Worm (Caenorhabditis elegans): ENCODE data around the gene sru-8.
A peak's percentile ranks its signal among the peaks of the same experiment; 100 is the strongest.

The sru-8 gene

ce11 chrV:9848576-9848975, 4.9 kb downstream of the sru-8 start (continued):
- TF ChIP-seq fkh-3 (tag; optimal IDR thresholded peaks at IDR 0.05), result no peak

ce11 chrV:9853801-9854200, 10.1 kb downstream of the sru-8 start:
- TF ChIP-seq tbp1 (GFP tag; optimal IDR thresholded peaks at IDR 0.05) (no peak), lag-1 (GFP tag; IDR thresholded peaks at IDR 0.05) (no peak), ceh-58 (GFP tag; IDR thresholded peaks at IDR 0.05) (no peak), lin-35 (GFP tag; optimal IDR thresholded peaks at IDR 0.05) (peak in 1 of 3 experiments; percentile 2), lsy-27 (tag; optimal IDR thresholded peaks at IDR 0.05; ENCODE audit: borderline replicate concordance, insufficient read depth) (no peak), K12H6.12 (tag; optimal IDR thresholded peaks at IDR 0.05) (no peak), F33H1.4 (GFP tag; IDR thresholded peaks at IDR 0.05) (no peak), C06A6.2 (GFP tag; conservative IDR thresholded peaks at IDR 0.05) (no peak)

- 0 out of 2 replicates have a peak, but pooled peaks have one; percentile 16 for TF ChIP-seq zfh-2 (GFP tag; conservative IDR thresholded peaks at IDR 0.05)
- TF ChIP-seq efl-1 (GFP tag; optimal IDR thresholded peaks at IDR 0.05), result peak; percentile 9
- peak; percentile 14 for TF ChIP-seq nhr-80 (tag; optimal IDR thresholded peaks at IDR 0.05)
- TF ChIP-seq ztf-28 (GFP tag; IDR thresholded peaks at IDR 0.05), result no peak
- TF ChIP-seq pha-4 (tag; optimal IDR thresholded peaks at IDR 0.05), result no peak
- TF ChIP-seq attf-5 (GFP tag; optimal IDR thresholded peaks at IDR 0.05), result peak; percentile 50
- TF ChIP-seq hmg-1.2 (GFP tag; IDR thresholded peaks at IDR 0.05), result peak; percentile 76; the same call in 1 of the 2 replicates
- peak; percentile 64 for TF ChIP-seq mcd-1 (GFP tag; IDR thresholded peaks at IDR 0.05)
Measured at ce11 chrV:9855920-9856852, 12.5 kb downstream of the sru-8 start.

- TF ChIP-seq him-1 (tag; optimal IDR thresholded peaks at IDR 0.05) (no peak), F23B12.7 (tag; optimal IDR thresholded peaks at IDR 0.05; ENCODE audit: insufficient read depth) (no peak), aptf-2 (GFP tag; conservative IDR thresholded peaks at IDR 0.05) (no peak), lsl-1 (GFP tag; optimal IDR thresholded peaks at IDR 0.05) (no peak), nhr-27 (tag; optimal IDR thresholded peaks at IDR 0.05) (no peak), lin-40 (tag; optimal IDR thresholded peaks at IDR 0.05) (no peak), ztf-3 (GFP tag; optimal IDR thresholded peaks at IDR 0.05) (no peak), D2030.7 (GFP tag; IDR thresholded peaks at IDR 0.05) (no peak), F57C9.4 (tag; optimal IDR thresholded peaks at IDR 0.05) (no peak), F33H1.4 (GFP tag; IDR thresholded peaks at IDR 0.05) (no peak), let-607 (tag; optimal IDR thresholded peaks at IDR 0.05) (no peak), F39B2.1 (GFP tag; IDR thresholded peaks at IDR 0.05) (no peak), athp-1 (tag; optimal IDR thresholded peaks at IDR 0.05) (no peak), rcor-1 (GFP tag; IDR thresholded peaks at IDR 0.05) (no peak), let-526 (GFP tag; IDR thresholded peaks at IDR 0.05) (no peak), K12H6.12 (tag; optimal IDR thresholded peaks at IDR 0.05) (no peak), ceh-100 (GFP tag; IDR thresholded peaks at IDR 0.05) (no peak), ZK185.1 (tag; optimal IDR thresholded peaks at IDR 0.05; ENCODE audit: poor library complexity, severe bottlenecking) (no peak), madf-3 (GFP tag; IDR thresholded peaks at IDR 0.05) (no peak)
Measured at ce11 chrV:9856978-9857377, 13.3 kb downstream of the sru-8 start.

Data from whole organism, young adult.